Fruit fly (Drosophila melanogaster) whole organism, embryonic: ENCODE measurements around the gene CG2652.

Experiments
- Blimp-1 ChIP-seq: fragments of 200-800 bp; sonication (Bioruptor generic); optimal IDR thresholded peaks from 3 replicates; lab custom pipeline; 2018; ENCODE audit warnings: missing biosample characterization, missing genetic modification characterization, mild to moderate bottlenecking, moderate library complexity, missing genetic modification reagents
- CG10543 ChIP-seq: fragments of 200-800 bp; sonication (Bioruptor generic); optimal IDR thresholded peaks from 3 replicates; lab custom pipeline; 2017; ENCODE audit warnings: missing biosample characterization, mild to moderate bottlenecking, missing genetic modification characterization, moderate library complexity
- CG12299 ChIP-seq: fragments of 200-800 bp; sonication (Bioruptor generic); optimal IDR thresholded peaks from 2 replicates; lab custom pipeline; 2018; ENCODE audit warnings: missing biosample characterization, mild to moderate bottlenecking, missing genetic modification characterization
- CG14667 ChIP-seq: fragments of 200-800 bp; sonication (Bioruptor generic); IDR thresholded peaks from 2 replicates; pipeline ENCODE4 v1.3.6; 2022; ENCODE audit warnings: missing biosample characterization, missing genetic modification characterization
- CG15601 ChIP-seq: fragments of 200-800 bp; sonication (Bioruptor generic); optimal IDR thresholded peaks from 3 replicates; lab custom pipeline; 2019; ENCODE audit warnings: missing biosample characterization, mild to moderate bottlenecking, missing genetic modification characterization, moderate library complexity
- CG1602 ChIP-seq: fragments of 200-800 bp; sonication (Bioruptor generic); optimal IDR thresholded peaks from 3 replicates; lab custom pipeline; 2016; ENCODE audit warnings: missing biosample characterization, missing genetic modification characterization
- CG17359 ChIP-seq: fragments of 200-800 bp; sonication (Bioruptor generic); optimal IDR thresholded peaks from 3 replicates; lab custom pipeline; 2018; ENCODE audit warnings: missing biosample characterization, mild to moderate bottlenecking, missing genetic modification characterization, moderate library complexity
- CG3065 ChIP-seq: fragments of 200-800 bp; sonication (Bioruptor generic); optimal IDR thresholded peaks from 2 replicates; lab custom pipeline; 2016; ENCODE audit warnings: missing biosample characterization, missing genetic modification characterization
- CG4360 ChIP-seq: fragments of 200-800 bp; sonication (Bioruptor generic); IDR thresholded peaks from 2 replicates; pipeline ENCODE4 v1.3.6; 2022; ENCODE audit warnings: missing biosample characterization, missing genetic modification characterization
- CG5180 ChIP-seq: fragments of 200-800 bp; sonication (Bioruptor generic); optimal IDR thresholded peaks from 3 replicates; lab custom pipeline; 2017; ENCODE audit warnings: missing biosample characterization, missing genetic modification characterization, mild to moderate bottlenecking, moderate library complexity, missing genetic modification reagents
- CG5953 ChIP-seq: fragments of 200-800 bp; sonication (Bioruptor generic); IDR thresholded peaks from 2 replicates; pipeline ENCODE4 v1.3.6; 2022; ENCODE audit warnings: missing biosample characterization, missing genetic modification characterization
- CHES-1-like ChIP-seq: fragments of 200-800 bp; sonication (Bioruptor generic); optimal IDR thresholded peaks from 2 replicates; lab custom pipeline; 2016; ENCODE audit warnings: missing biosample characterization, missing genetic modification characterization
- Dref ChIP-seq: fragments of 200-800 bp; sonication (Bioruptor generic); IDR thresholded peaks from 2 replicates; pipeline ENCODE4 v1.3.6; 2022; ENCODE audit warnings: missing biosample characterization, missing genetic modification characterization
- Gug ChIP-seq: fragments of 200-800 bp; sonication (Bioruptor generic); IDR thresholded peaks from 4 replicates; pipeline ENCODE4 v1.3.6; 2022; ENCODE audit warnings: missing biosample characterization, missing genetic modification characterization
- HLH3B ChIP-seq: fragments of 200-800 bp; sonication (Bioruptor generic); IDR thresholded peaks from 2 replicates; pipeline ENCODE4 v1.3.6; 2022; ENCODE audit warnings: missing biosample characterization, missing genetic modification characterization
- Hey ChIP-seq: fragments of 200-800 bp; sonication (Bioruptor generic); optimal IDR thresholded peaks from 3 replicates; lab custom pipeline; 2018; ENCODE audit warnings: missing biosample characterization, mild to moderate bottlenecking, missing genetic modification characterization
- HmgZ ChIP-seq: fragments of 200-800 bp; sonication (Bioruptor generic); optimal IDR thresholded peaks from 2 replicates; lab custom pipeline; 2018; ENCODE audit warnings: missing biosample characterization, mild to moderate bottlenecking, missing genetic modification characterization
- Hr39 ChIP-seq: fragments of >200 bp; optimal IDR thresholded peaks from 2 replicates; lab custom pipeline; 2017
- Kr ChIP-seq: fragments of 200-800 bp; sonication (Bioruptor generic); optimal IDR thresholded peaks from 2 replicates; lab custom pipeline; 2017; ENCODE audit warnings: missing biosample characterization, mild to moderate bottlenecking, missing genetic modification characterization
- Med ChIP-seq: fragments of 200-800 bp; sonication (Bioruptor generic); peaks from one replicate; lab custom pipeline; 2016; ENCODE audit warnings: missing biosample characterization, missing genetic modification characterization, mild to moderate bottlenecking, inconsistent platforms, moderate library complexity
- NK7.1 ChIP-seq: fragments of 200-800 bp; sonication (Bioruptor generic); optimal IDR thresholded peaks from 3 replicates; lab custom pipeline; 2016; ENCODE audit warnings: missing biosample characterization, missing genetic modification characterization
- Oaz ChIP-seq: fragments of 200-800 bp; sonication (Bioruptor generic); IDR thresholded peaks from 2 replicates; pipeline ENCODE4 v1.3.6; 2022; ENCODE audit warnings: missing biosample characterization, missing genetic modification characterization
- Trl ChIP-seq, 3 experiments: fragments of >200 bp in 2 of 3; fragments of 200-800 bp in 1 of 3; sonication (Bioruptor generic) in 1 of 3; optimal IDR thresholded peaks; 2 replicates in 1 of 3; 3 replicates in 2 of 3; lab custom pipeline; 2016 to 2017; ENCODE audit warnings: missing biosample characterization in 1 of 3, missing genetic modification characterization in 1 of 3
- Usf ChIP-seq: fragments of 200-800 bp; sonication (Bioruptor generic); optimal IDR thresholded peaks from 2 replicates; lab custom pipeline; 2017; ENCODE audit warnings: missing genotype, missing biosample characterization, missing genetic modification characterization
- aop ChIP-seq: fragments of 200-800 bp; sonication (Bioruptor generic); IDR thresholded peaks from 2 replicates; pipeline ENCODE4 v1.3.6; 2022; ENCODE audit warnings: missing biosample characterization, missing genetic modification characterization
- ase ChIP-seq: fragments of 200-800 bp; sonication (Bioruptor generic); IDR thresholded peaks from 3 replicates; pipeline ENCODE4 v1.3.6; 2022; ENCODE audit warnings: missing biosample characterization, missing genetic modification characterization
- chinmo ChIP-seq: fragments of 200-800 bp; sonication (Bioruptor generic); IDR thresholded peaks from 4 replicates; pipeline ENCODE4 v1.3.6; 2022; ENCODE audit warnings: missing biosample characterization, missing genetic modification characterization; ENCODE audit not compliant: partially characterized antibody
- chm ChIP-seq: fragments of 200-800 bp; sonication (Bioruptor generic); IDR thresholded peaks from 2 replicates; pipeline ENCODE4 v1.3.6; 2022; ENCODE audit warnings: missing biosample characterization, missing genetic modification characterization
- en ChIP-seq: fragments of 200-800 bp; sonication (Bioruptor generic); optimal IDR thresholded peaks from 2 replicates; lab custom pipeline; 2016; ENCODE audit warnings: missing biosample characterization, missing genetic modification characterization
- ewg ChIP-seq: fragments of 200-800 bp; sonication (Bioruptor generic); optimal IDR thresholded peaks from 3 replicates; lab custom pipeline; 2017; ENCODE audit warnings: mild to moderate bottlenecking, missing biosample characterization, missing genetic modification reagents, missing genetic modification characterization
- fd96Cb ChIP-seq: fragments of 200-800 bp; sonication (Bioruptor generic); optimal IDR thresholded peaks from 2 replicates; lab custom pipeline; 2018; ENCODE audit warnings: missing biosample characterization, mild to moderate bottlenecking, missing genetic modification characterization, moderate library complexity
- gcm ChIP-seq: fragments of 200-800 bp; sonication (Bioruptor generic); optimal IDR thresholded peaks from 2 replicates; lab custom pipeline; 2019; ENCODE audit warnings: missing biosample characterization, mild to moderate bottlenecking, missing genetic modification characterization, moderate library complexity
- gem ChIP-seq: fragments of 200-800 bp; sonication (Bioruptor generic); optimal IDR thresholded peaks from 2 replicates; lab custom pipeline; 2019; ENCODE audit warnings: missing biosample characterization, mild to moderate bottlenecking, missing genetic modification characterization, moderate library complexity
- hth ChIP-seq: fragments of >200 bp; optimal IDR thresholded peaks from 2 replicates; lab custom pipeline; 2017; ENCODE audit warnings: inconsistent platforms
- insv ChIP-seq, 2 experiments: fragments of 200-800 bp; sonication (Bioruptor generic); optimal IDR thresholded peaks; 3 replicates each; lab custom pipeline; 2016 to 2018; ENCODE audit warnings: missing biosample characterization in 2 of 2, missing genetic modification characterization in 2 of 2
- kah ChIP-seq: fragments of 200-800 bp; sonication (Bioruptor generic); optimal IDR thresholded peaks from 2 replicates; lab custom pipeline; 2018; ENCODE audit warnings: missing biosample characterization, mild to moderate bottlenecking, missing genetic modification characterization
- nmo ChIP-seq: fragments of 200-800 bp; sonication (Bioruptor generic); optimal IDR thresholded peaks from 2 replicates; lab custom pipeline; 2018; ENCODE audit warnings: missing biosample characterization, mild to moderate bottlenecking, missing genetic modification characterization, moderate library complexity
- oc ChIP-seq: fragments of 200-800 bp; sonication (Bioruptor generic); optimal IDR thresholded peaks from 2 replicates; lab custom pipeline; 2018; ENCODE audit warnings: missing biosample characterization, mild to moderate bottlenecking, missing genetic modification characterization, moderate library complexity
- onecut ChIP-seq: fragments of 200-800 bp; sonication (Bioruptor generic); IDR thresholded peaks from 2 replicates; pipeline ENCODE4 v1.3.6; 2022; ENCODE audit warnings: missing biosample characterization, missing genetic modification characterization
- org-1 ChIP-seq: fragments of 200-800 bp; sonication (Bioruptor generic); optimal IDR thresholded peaks from 2 replicates; lab custom pipeline; 2017; ENCODE audit warnings: missing biosample characterization, missing genetic modification characterization
- phol ChIP-seq: fragments of 200-800 bp; sonication (Bioruptor generic); optimal IDR thresholded peaks from 3 replicates; lab custom pipeline; 2018; ENCODE audit warnings: missing biosample characterization, mild to moderate bottlenecking, missing genetic modification characterization, moderate library complexity
- pzg ChIP-seq: fragments of 200-800 bp; sonication (Bioruptor generic); optimal IDR thresholded peaks from 3 replicates; lab custom pipeline; 2018; ENCODE audit warnings: missing biosample characterization, mild to moderate bottlenecking, missing genetic modification characterization, moderate library complexity
- sens ChIP-seq: fragments of 200-800 bp; sonication (Bioruptor generic); peaks from one replicate; lab custom pipeline; 2016; ENCODE audit warnings: missing biosample characterization, missing genetic modification characterization
- slbo ChIP-seq: fragments of 200-800 bp; sonication (Bioruptor generic); IDR thresholded peaks from 2 replicates; pipeline ENCODE4 v1.3.6; 2022; ENCODE audit warnings: missing biosample characterization, missing genetic modification characterization
- so ChIP-seq: fragments of 200-800 bp; sonication (Bioruptor generic); IDR thresholded peaks from 3 replicates; pipeline ENCODE4 v1.3.6; 2022; ENCODE audit warnings: missing biosample characterization, missing genetic modification characterization
- stc ChIP-seq: fragments of 200-800 bp; sonication (Bioruptor generic); IDR thresholded peaks from 2 replicates; pipeline ENCODE4 v1.3.6; 2022; ENCODE audit warnings: missing biosample characterization, missing genetic modification characterization
- tin ChIP-seq: fragments of 200-800 bp; sonication (Bioruptor generic); optimal IDR thresholded peaks from 3 replicates; lab custom pipeline; 2016; ENCODE audit warnings: missing biosample characterization, missing genetic modification characterization
- twi ChIP-seq: fragments of 200-800 bp; optimal IDR thresholded peaks from 2 replicates; lab custom pipeline; 2019; ENCODE audit warnings: missing biosample characterization, mild to moderate bottlenecking, missing genetic modification characterization, moderate library complexity
- unpg ChIP-seq: fragments of 200-800 bp; sonication (Bioruptor generic); optimal IDR thresholded peaks from 3 replicates; lab custom pipeline; 2018; ENCODE audit warnings: missing biosample characterization, mild to moderate bottlenecking, missing genetic modification characterization, moderate library complexity
- usp ChIP-seq: fragments of >200 bp; optimal IDR thresholded peaks from 2 replicates; lab custom pipeline; 2017; ENCODE audit warnings: missing biosample characterization, missing genetic modification characterization
- zf30C ChIP-seq: fragments of 200-800 bp; sonication (Bioruptor generic); optimal IDR thresholded peaks from 3 replicates; lab custom pipeline; 2018; ENCODE audit warnings: missing biosample characterization, mild to moderate bottlenecking, missing genetic modification characterization

CG2652 gene

dm6 chrX:2653533-2654296, 29.0 kb downstream of the CG2652 start:
- TF ChIP-seq Med (GFP tag; lab: Kevin White, UChicago) (peak; percentile 72), phol (tag; lab: Kevin White, UChicago) (no peak), Gug (GFP tag; lab: Robert Waterston, UW) (no peak), en (GFP tag; lab: Kevin White, UChicago) (no peak), CG12299 (tag; lab: Kevin White, UChicago) (peak; percentile 12), oc (tag; lab: Kevin White, UChicago) (peak; percentile 19), CG4360 (GFP tag; lab: Robert Waterston, UW) (peak; percentile 42), CG1602 (GFP tag; lab: Kevin White, UChicago) (no peak), ase (GFP tag; lab: Robert Waterston, UW) (no peak), CG14667 (GFP tag; lab: Robert Waterston, UW) (no peak), slbo (GFP tag; lab: Robert Waterston, UW) (no peak), usp (GFP tag; lab: Kevin White, UChicago) (no peak), HmgZ (tag; lab: Kevin White, UChicago) (peak; percentile 29), Hey (tag; lab: Kevin White, UChicago) (peak; percentile 58), aop (GFP tag; lab: Robert Waterston, UW) (no peak), onecut (GFP tag; lab: Robert Waterston, UW) (no peak), Oaz (no peak), CHES-1-like (GFP tag; lab: Kevin White, UChicago) (no peak), insv (GFP tag; optimal IDR thresholded peaks at IDR 0.05; lab: Kevin White, UChicago) (no peak), CG3065 (no peak), CG10543 (GFP tag; lab: Kevin White, UChicago) (peak; percentile 16), Dref (GFP tag; lab: Robert Waterston, UW) (no peak), nmo (GFP tag; lab: Kevin White, UChicago) (no peak), kah (GFP tag; lab: Kevin White, UChicago) (no peak), HLH3B (GFP tag; lab: Robert Waterston, UW) (no peak), fd96Cb (tag; lab: Kevin White, UChicago) (no peak), org-1 (GFP tag; lab: Kevin White, UChicago) (no peak), twi (tag; lab: Kevin White, UChicago) (no peak), Hr39 (lab: Kevin White, UChicago) (no peak), CG5953 (GFP tag; lab: Robert Waterston, UW) (no peak), Kr (no peak), chinmo (GFP tag; lab: Robert Waterston, UW) (0 out of 4 replicates have a peak, but pooled peaks have one; percentile 30), hth (lab: Kevin White, UChicago) (no peak), sens (GFP tag; lab: Kevin White, UChicago) (peak; percentile 82), so (no peak), ewg (GFP tag; lab: Kevin White, UChicago) (no peak), CG5180 (GFP tag; lab: Kevin White, UChicago) (peak; percentile 29), tin (GFP tag; lab: Kevin White, UChicago) (no peak), Usf (GFP tag; lab: Kevin White, UChicago) (no peak), stc (GFP tag; lab: Robert Waterston, UW) (no peak), NK7.1 (GFP tag; lab: Kevin White, UChicago) (no peak), Trl (optimal IDR thresholded peaks at IDR 0.05; lab: Kevin White, UChicago) (no peak), Trl (GFP tag; optimal IDR thresholded peaks at IDR 0.05; lab: Kevin White, UChicago) (no peak), chm (GFP tag; lab: Robert Waterston, UW) (no peak), zf30C (GFP tag; lab: Kevin White, UChicago) (no peak), CG17359 (peak; percentile 57), pzg (GFP tag; lab: Kevin White, UChicago) (no peak), unpg (peak; percentile 13), Blimp-1 (peak; percentile 23), gem (tag; lab: Kevin White, UChicago) (peak; percentile 27), gcm (GFP tag; lab: Kevin White, UChicago) (no peak), CG15601 (tag; lab: Kevin White, UChicago) (peak; percentile 33)
